Fruit fly (Drosophila melanogaster) whole organism, embryonic: ENCODE measurements around the gene TwdlX.

Source experiments
- CG10147 ChIP-seq: fragments of 200-800 bp; sonication (Bioruptor generic); optimal IDR thresholded peaks from 2 replicates; lab custom pipeline; 2019; ENCODE audit warnings: missing biosample characterization, mild to moderate bottlenecking, missing genetic modification characterization, moderate library complexity
- CG1024 ChIP-seq: fragments of 200-800 bp; sonication (Bioruptor generic); IDR thresholded peaks from 2 replicates; pipeline ENCODE4 v1.3.6; 2022; ENCODE audit warnings: missing biosample characterization, missing genetic modification characterization
- CG10274 ChIP-seq: fragments of 200-800 bp; sonication (Bioruptor generic); optimal IDR thresholded peaks from 3 replicates; lab custom pipeline; 2017; ENCODE audit warnings: missing biosample characterization, mild to moderate bottlenecking, missing genetic modification characterization
- CG10431 ChIP-seq: fragments of 200-800 bp; sonication (Bioruptor generic); optimal IDR thresholded peaks from 3 replicates; lab custom pipeline; 2018; ENCODE audit warnings: missing biosample characterization, mild to moderate bottlenecking, missing genetic modification characterization
- CG10462 ChIP-seq: fragments of 200-800 bp; sonication (Bioruptor generic); optimal IDR thresholded peaks from 2 replicates; lab custom pipeline; 2016; ENCODE audit warnings: missing biosample characterization, missing genetic modification characterization
- CG12659 ChIP-seq: fragments of 200-800 bp; sonication (Bioruptor generic); optimal IDR thresholded peaks from 3 replicates; lab custom pipeline; 2017; ENCODE audit warnings: mild to moderate bottlenecking, missing biosample characterization, missing genetic modification reagents, missing genetic modification characterization
- CG12942 ChIP-seq: fragments of 200-800 bp; sonication (Bioruptor generic); optimal IDR thresholded peaks from 3 replicates; lab custom pipeline; 2016; ENCODE audit warnings: missing biosample characterization, missing genetic modification characterization
- CG1647 ChIP-seq: fragments of 200-800 bp; sonication (Bioruptor generic); optimal IDR thresholded peaks from 3 replicates; lab custom pipeline; 2016; ENCODE audit warnings: missing biosample characterization, missing genetic modification characterization
- CG17612 ChIP-seq: fragments of 200-800 bp; sonication (Bioruptor generic); IDR thresholded peaks from 2 replicates; pipeline ENCODE4 v1.3.6; 2022; ENCODE audit warnings: missing biosample characterization, missing genetic modification characterization
- CG18764 ChIP-seq: fragments of 200-800 bp; sonication (Bioruptor generic); optimal IDR thresholded peaks from 3 replicates; lab custom pipeline; 2016; ENCODE audit warnings: missing biosample characterization, missing genetic modification characterization
- CG31365 ChIP-seq: fragments of 200-800 bp; sonication (Bioruptor generic); optimal IDR thresholded peaks from 2 replicates; lab custom pipeline; 2018; ENCODE audit warnings: missing biosample characterization, mild to moderate bottlenecking, missing genetic modification characterization
- CG32767 ChIP-seq: fragments of 200-800 bp; sonication (Bioruptor generic); IDR thresholded peaks from 2 replicates; pipeline ENCODE4 v1.3.6; 2022; ENCODE audit warnings: missing biosample characterization, missing genetic modification characterization
- CG33213 ChIP-seq: fragments of 200-800 bp; sonication (Bioruptor generic); optimal IDR thresholded peaks from 3 replicates; lab custom pipeline; 2016; ENCODE audit warnings: missing biosample characterization, missing genetic modification characterization
- CG34376 ChIP-seq: fragments of 200-800 bp; sonication (Bioruptor generic); optimal IDR thresholded peaks from 2 replicates; lab custom pipeline; 2018; ENCODE audit warnings: missing biosample characterization, mild to moderate bottlenecking, missing genetic modification characterization
- CG3726 ChIP-seq: fragments of 200-800 bp; sonication (Bioruptor generic); IDR thresholded peaks from 3 replicates; pipeline ENCODE4, ENCODE4 v1.3.6; 2022; ENCODE audit warnings: missing biosample characterization, missing genetic modification characterization
- CG8089 ChIP-seq: fragments of 200-800 bp; sonication (Bioruptor generic); optimal IDR thresholded peaks from 3 replicates; lab custom pipeline; 2016; ENCODE audit warnings: missing biosample characterization, missing genetic modification characterization
- CG9437 ChIP-seq: fragments of 200-800 bp; sonication (Bioruptor generic); optimal IDR thresholded peaks from 2 replicates; lab custom pipeline; 2018; ENCODE audit warnings: missing biosample characterization, mild to moderate bottlenecking, missing genetic modification characterization
- CG9609 ChIP-seq: fragments of 200-800 bp; sonication (Bioruptor generic); optimal IDR thresholded peaks from 3 replicates; lab custom pipeline; 2016; ENCODE audit warnings: missing biosample characterization, missing genetic modification characterization
- Dref ChIP-seq: fragments of 200-800 bp; sonication (Bioruptor generic); IDR thresholded peaks from 2 replicates; pipeline ENCODE4 v1.3.6; 2022; ENCODE audit warnings: missing biosample characterization, missing genetic modification characterization
- E2f2 ChIP-seq: fragments of 200-800 bp; sonication (Bioruptor generic); IDR thresholded peaks from 2 replicates; pipeline ENCODE4 v1.3.6; 2022; ENCODE audit warnings: missing biosample characterization, missing genetic modification characterization
- Hr39 ChIP-seq: fragments of >200 bp; optimal IDR thresholded peaks from 2 replicates; lab custom pipeline; 2017
- Hr78 ChIP-seq, 2 experiments: fragments of 200-800 bp in 1 of 2; fragments of >200 bp in 1 of 2; sonication (Bioruptor generic) in 1 of 2; optimal IDR thresholded peaks; 2 replicates each; lab custom pipeline; 2017 to 2019; ENCODE audit warnings: missing biosample characterization in 2 of 2, missing genetic modification characterization in 2 of 2, mild to moderate bottlenecking in 1 of 2, moderate library complexity in 1 of 2
- Hsf ChIP-seq: fragments of 200-800 bp; sonication (Bioruptor generic); optimal IDR thresholded peaks from 3 replicates; lab custom pipeline; 2016; ENCODE audit warnings: missing biosample characterization, missing genetic modification characterization
- Lhr ChIP-seq: fragments of 200-800 bp; sonication (Bioruptor generic); optimal IDR thresholded peaks from 3 replicates; lab custom pipeline; 2017; ENCODE audit warnings: mild to moderate bottlenecking, missing biosample characterization, missing genetic modification reagents, missing genetic modification characterization
- NC2α ChIP-seq: fragments of 200-800 bp; sonication (Bioruptor generic); optimal IDR thresholded peaks from 2 replicates; lab custom pipeline; 2016; ENCODE audit warnings: missing biosample characterization, missing genetic modification characterization
- Nf-YA ChIP-seq: fragments of 200-800 bp; sonication (Bioruptor generic); IDR thresholded peaks from 2 replicates; pipeline ENCODE4 v1.3.6; 2022; ENCODE audit warnings: missing biosample characterization, missing genetic modification characterization
- NfI ChIP-seq: fragments of 200-800 bp; sonication (Bioruptor generic); optimal IDR thresholded peaks from 3 replicates; lab custom pipeline; 2018; ENCODE audit warnings: missing biosample characterization, mild to moderate bottlenecking, missing genetic modification characterization, moderate library complexity
- Oli ChIP-seq: fragments of 200-800 bp; sonication (Bioruptor generic); optimal IDR thresholded peaks from 2 replicates; lab custom pipeline; 2018; ENCODE audit warnings: missing biosample characterization, mild to moderate bottlenecking, missing genetic modification characterization, moderate library complexity
- Sox100B ChIP-seq: fragments of 200-800 bp; sonication (Bioruptor generic); optimal IDR thresholded peaks from 3 replicates; lab custom pipeline; 2018; ENCODE audit warnings: missing biosample characterization, mild to moderate bottlenecking, missing genetic modification characterization
- Spps ChIP-seq: fragments of 200-800 bp; sonication (Bioruptor generic); optimal IDR thresholded peaks from 2 replicates; lab custom pipeline; 2018; ENCODE audit warnings: missing biosample characterization, mild to moderate bottlenecking, missing genetic modification characterization
- Taf1 ChIP-seq: fragments of 200-800 bp; sonication (Bioruptor generic); IDR thresholded peaks from 2 replicates; pipeline ENCODE4 v1.3.6; 2022; ENCODE audit warnings: missing biosample characterization, missing genetic modification characterization
- Vsx1 ChIP-seq: fragments of 200-800 bp; sonication (Bioruptor generic); optimal IDR thresholded peaks from 2 replicates; lab custom pipeline; 2017; ENCODE audit warnings: missing biosample characterization, mild to moderate bottlenecking, missing genetic modification characterization, missing genetic modification reagents
- al ChIP-seq: fragments of 200-800 bp; sonication (Bioruptor generic); IDR thresholded peaks from 2 replicates; pipeline ENCODE4 v1.3.6; 2022; ENCODE audit warnings: missing biosample characterization, missing genetic modification characterization
- amos ChIP-seq: fragments of 200-800 bp; sonication (Bioruptor generic); IDR thresholded peaks from 2 replicates; pipeline ENCODE4 v1.3.6; 2022; ENCODE audit warnings: missing biosample characterization, missing genetic modification characterization; ENCODE audit not compliant: partially characterized antibody
- chn ChIP-seq: fragments of 200-800 bp; sonication (Bioruptor generic); optimal IDR thresholded peaks from 2 replicates; lab custom pipeline; 2016; ENCODE audit warnings: missing biosample characterization, missing genetic modification characterization
- crp ChIP-seq, 2 experiments: fragments of 200-800 bp; sonication (Bioruptor generic); optimal IDR thresholded peaks; 2 replicates in 1 of 2; 3 replicates in 1 of 2; lab custom pipeline; 2017; ENCODE audit warnings: missing biosample characterization in 2 of 2, missing genetic modification characterization in 2 of 2, mild to moderate bottlenecking in 1 of 2, moderate library complexity in 1 of 2
- eve ChIP-seq, 2 experiments: fragments of >200 bp; optimal IDR thresholded peaks; 2 replicates each; lab custom pipeline; 2017; ENCODE audit warnings: missing biosample characterization in 2 of 2, missing genetic modification characterization in 2 of 2
- fru ChIP-seq: fragments of >200 bp; optimal IDR thresholded peaks from 2 replicates; lab custom pipeline; 2017
- jigr1 ChIP-seq: fragments of 200-800 bp; sonication (Bioruptor generic); IDR thresholded peaks from 3 replicates; pipeline ENCODE4 v1.3.6; 2022; ENCODE audit warnings: missing biosample characterization, missing genetic modification characterization
- lov ChIP-seq, 2 experiments: fragments of 200-800 bp in 1 of 2; fragments of >200 bp in 1 of 2; sonication (Bioruptor generic) in 1 of 2; IDR thresholded peaks in 1 of 2; optimal IDR thresholded peaks in 1 of 2; 2 replicates in 1 of 2; 3 replicates in 1 of 2; pipeline versions ENCODE4 v1.3.6 to Lab custom; 2017 to 2022; ENCODE audit warnings: missing biosample characterization in 1 of 2, missing genetic modification characterization in 1 of 2
- maf-S ChIP-seq: fragments of 200-800 bp; sonication (Bioruptor generic); optimal IDR thresholded peaks from 2 replicates; lab custom pipeline; 2016; ENCODE audit warnings: missing biosample characterization, missing genetic modification characterization
- nerfin-2 ChIP-seq: fragments of 200-800 bp; sonication (Bioruptor generic); IDR thresholded peaks from 2 replicates; pipeline ENCODE4 v1.3.6; 2022; ENCODE audit warnings: missing biosample characterization, missing genetic modification characterization; ENCODE audit not compliant: partially characterized antibody
- nmo ChIP-seq: fragments of 200-800 bp; sonication (Bioruptor generic); optimal IDR thresholded peaks from 2 replicates; lab custom pipeline; 2018; ENCODE audit warnings: missing biosample characterization, mild to moderate bottlenecking, missing genetic modification characterization, moderate library complexity
- odd ChIP-seq: fragments of 200-800 bp; sonication (Bioruptor generic); optimal IDR thresholded peaks from 2 replicates; lab custom pipeline; 2017; ENCODE audit warnings: missing biosample characterization, mild to moderate bottlenecking, missing genetic modification characterization
- otp ChIP-seq: fragments of 200-800 bp; sonication (Bioruptor generic); IDR thresholded peaks from 3 replicates; pipeline ENCODE4, ENCODE4 v1.3.6; 2022; ENCODE audit warnings: missing biosample characterization, missing genetic modification characterization
- row ChIP-seq: fragments of 200-800 bp; sonication (Bioruptor generic); IDR thresholded peaks from 3 replicates; pipeline ENCODE4 v1.3.6; 2022; ENCODE audit warnings: missing biosample characterization, missing genetic modification characterization
- salm ChIP-seq: fragments of 200-800 bp; sonication (Bioruptor generic); optimal IDR thresholded peaks from 2 replicates; lab custom pipeline; 2018; ENCODE audit warnings: missing biosample characterization, mild to moderate bottlenecking, missing genetic modification characterization
- sc ChIP-seq, 3 experiments: fragments of >200 bp in 2 of 3; fragments of 200-800 bp in 1 of 3; sonication (Bioruptor generic) in 1 of 3; optimal IDR thresholded peaks; 2 replicates in 2 of 3; 3 replicates in 1 of 3; lab custom pipeline; 2017; ENCODE audit warnings: mild to moderate bottlenecking in 1 of 3, missing biosample characterization in 1 of 3, missing genetic modification characterization in 1 of 3, missing genetic modification reagents in 1 of 3
- slou ChIP-seq: fragments of 200-800 bp; sonication (Bioruptor generic); optimal IDR thresholded peaks from 3 replicates; lab custom pipeline; 2016; ENCODE audit warnings: missing biosample characterization, missing genetic modification characterization
- tll ChIP-seq, 2 experiments: fragments of 200-800 bp in 1 of 2; fragments of >200 bp in 1 of 2; sonication (Bioruptor generic) in 1 of 2; optimal IDR thresholded peaks; 2 replicates each; lab custom pipeline; 2017 to 2019; ENCODE audit warnings: missing biosample characterization in 2 of 2, missing genetic modification characterization in 2 of 2, mild to moderate bottlenecking in 1 of 2, moderate library complexity in 1 of 2

The TwdlX gene

DNA sequence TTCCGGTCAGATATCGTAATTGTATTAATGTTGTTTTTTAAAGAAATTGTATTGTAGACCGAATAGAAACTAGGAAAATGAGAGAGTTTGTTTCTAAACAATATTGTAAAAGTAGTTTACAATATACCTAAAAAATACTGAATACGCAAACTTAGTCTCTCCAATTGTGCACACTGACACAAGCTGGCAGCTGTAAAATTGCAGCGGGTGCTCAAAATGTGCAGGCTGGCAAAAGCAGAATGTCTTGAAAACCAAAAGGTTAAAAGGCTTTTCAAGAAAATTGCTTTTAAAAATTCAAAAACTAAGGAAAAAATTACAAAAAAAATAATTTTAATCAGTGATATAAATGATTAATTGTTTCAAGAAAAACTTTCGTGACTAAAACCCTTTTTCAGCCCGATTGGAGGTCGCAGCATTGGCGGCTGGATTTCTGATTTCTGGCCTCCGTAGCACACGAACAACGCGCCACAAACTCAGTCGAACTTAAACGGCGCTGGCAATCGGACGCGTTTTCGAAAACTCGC is 35.2 kb upstream of the TwdlX start, which contains the start of gene CG4678 (continued):
- TF ChIP-seq CG3726 (no peak), CG8089 (no peak), jigr1 (GFP tag; lab: Robert Waterston, UW) (no peak), amos (GFP tag; lab: Robert Waterston, UW) (peak; percentile 32; the same call in 1 of the 2 replicates), tll (GFP tag; optimal IDR thresholded peaks at IDR 0.05; lab: Kevin White, UChicago) (no peak), nerfin-2 (no peak), CG34376 (GFP tag; lab: Kevin White, UChicago) (no peak), CG10462 (GFP tag; lab: Kevin White, UChicago) (no peak), CG10274 (GFP tag; lab: Kevin White, UChicago) (no peak), Dref (GFP tag; lab: Robert Waterston, UW) (peak; percentile 46; the same call in 1 of the 2 replicates), CG10431 (GFP tag; lab: Kevin White, UChicago) (no peak), slou (GFP tag; lab: Kevin White, UChicago) (no peak), Lhr (peak; percentile 43), otp (GFP tag; lab: Robert Waterston, UW) (no peak), E2f2 (GFP tag; lab: Robert Waterston, UW) (peak; percentile 89), al (GFP tag; lab: Robert Waterston, UW) (no peak), Hr39 (lab: Kevin White, UChicago) (no peak), odd (no peak), NfI (GFP tag; lab: Kevin White, UChicago) (no peak), salm (tag; lab: Kevin White, UChicago) (no peak), sc (optimal IDR thresholded peaks at IDR 0.05; lab: Kevin White, UChicago) (no peak), sc (GFP tag; optimal IDR thresholded peaks at IDR 0.05; lab: Kevin White, UChicago) (no peak), lov (optimal IDR thresholded peaks at IDR 0.05; lab: Kevin White, UChicago) (no peak), lov (GFP tag; IDR thresholded peaks at IDR 0.05; lab: Robert Waterston, UW) (no peak), CG9437 (GFP tag; lab: Kevin White, UChicago) (no peak), Hr78 (GFP tag; optimal IDR thresholded peaks at IDR 0.05; lab: Kevin White, UChicago) (no peak), Hsf (GFP tag; lab: Kevin White, UChicago) (no peak), NC2α (GFP tag; lab: Kevin White, UChicago) (no peak), row (GFP tag; lab: Robert Waterston, UW) (0 out of 3 replicates have a peak, but pooled peaks have one; percentile 20), CG31365 (tag; lab: Kevin White, UChicago) (no peak), Oli (tag; lab: Kevin White, UChicago) (no peak), Sox100B (GFP tag; lab: Kevin White, UChicago) (no peak), chn (GFP tag; lab: Kevin White, UChicago) (no peak), CG18764 (GFP tag; lab: Kevin White, UChicago) (no peak), fru (lab: Kevin White, UChicago) (no peak), CG1647 (GFP tag; lab: Kevin White, UChicago) (no peak), CG33213 (GFP tag; lab: Kevin White, UChicago) (peak; percentile 58), CG12659 (peak; percentile 36), CG9609 (peak; percentile 6), maf-S (no peak), CG1024 (GFP tag; lab: Robert Waterston, UW) (no peak), eve (GFP tag; optimal IDR thresholded peaks at IDR 0.05; lab: Kevin White, UChicago) (no peak), crp (GFP tag; optimal IDR thresholded peaks at IDR 0.05; lab: Kevin White, UChicago) (no peak), Spps (tag; lab: Kevin White, UChicago) (no peak), CG10147 (GFP tag; lab: Kevin White, UChicago) (no peak), CG17612 (GFP tag; lab: Robert Waterston, UW) (no peak), Taf1 (GFP tag; lab: Robert Waterston, UW) (no peak), Vsx1 (GFP tag; lab: Kevin White, UChicago) (no peak), Nf-YA (GFP tag; lab: Robert Waterston, UW) (no peak), CG12942 (GFP tag; lab: Kevin White, UChicago) (no peak), nmo (peak; percentile 20), CG32767 (GFP tag; lab: Robert Waterston, UW) (no peak)
